Worm (Caenorhabditis elegans) whole organism, young adult: ENCODE data around the gene tag-297.

Experiments used
- B0035.1 ChIP-seq: sonication (generic microtip); optimal IDR thresholded peaks from 2 replicates; lab custom pipeline; 2016; ENCODE audit warnings: missing genetic modification characterization, mild to moderate bottlenecking, missing compliant biosample characterization, missing genotype, missing genetic modification reagents
- C06A6.2 ChIP-seq: fragments of 200-800 bp; sonication (Bioruptor generic); conservative IDR thresholded peaks from 2 replicates; pipeline ENCODE4 v1.3.6; 2022; ENCODE audit warnings: missing genetic modification characterization, missing compliant biosample characterization
- D2030.7 ChIP-seq: fragments of 200-800 bp; sonication (Bioruptor generic); IDR thresholded peaks from 2 replicates; pipeline ENCODE4 v1.3.6; 2022; ENCODE audit warnings: missing genetic modification reagents, missing genetic modification characterization, missing compliant biosample characterization
- F10E7.11 ChIP-seq: sonication (generic microtip); optimal IDR thresholded peaks from 2 replicates; lab custom pipeline; 2017; ENCODE audit warnings: mild to moderate bottlenecking, missing genetic modification characterization, moderate library complexity, missing compliant biosample characterization
- F55B11.4 ChIP-seq: sonication (generic microtip); optimal IDR thresholded peaks from 2 replicates; lab custom pipeline; 2016; ENCODE audit warnings: missing compliant biosample characterization, missing genetic modification characterization, borderline replicate concordance; ENCODE audit not compliant: insufficient read depth
- K11D2.4 ChIP-seq: fragments of 200-800 bp; sonication (Bioruptor generic); IDR thresholded peaks from 2 replicates; pipeline ENCODE4 v1.3.6; 2022; ENCODE audit warnings: missing genetic modification reagents, missing genetic modification characterization, missing compliant biosample characterization
- K12H6.12 ChIP-seq: fragments of 200-800 bp; sonication (Bioruptor generic); optimal IDR thresholded peaks from 2 replicates; lab custom pipeline; 2018; ENCODE audit warnings: mild to moderate bottlenecking, missing genetic modification characterization, missing compliant biosample characterization
- T26A5.8 ChIP-seq: sonication (generic microtip); optimal IDR thresholded peaks from 2 replicates; lab custom pipeline; 2016; ENCODE audit warnings: missing genetic modification characterization, missing compliant biosample characterization
- akir-1 ChIP-seq: fragments of 200-800 bp; sonication (Bioruptor generic); optimal IDR thresholded peaks from 2 replicates; lab custom pipeline; 2018; ENCODE audit warnings: mild to moderate bottlenecking, missing genetic modification characterization, moderate library complexity, missing compliant biosample characterization
- atf-7 ChIP-seq: sonication (generic microtip); optimal IDR thresholded peaks from 2 replicates; lab custom pipeline; 2017; ENCODE audit warnings: mild to moderate bottlenecking, missing genetic modification characterization, missing compliant biosample characterization
- attf-6 ChIP-seq: fragments of 200-800 bp; sonication (Bioruptor generic); IDR thresholded peaks from 2 replicates; pipeline ENCODE4 v1.3.6; 2022; ENCODE audit warnings: missing genetic modification reagents, missing genetic modification characterization, missing compliant biosample characterization
- bed-1 ChIP-seq: fragments of 200-800 bp; sonication (Bioruptor generic); IDR thresholded peaks from 2 replicates; pipeline ENCODE4 v1.3.6; 2022; ENCODE audit warnings: missing genetic modification reagents, missing genetic modification characterization, missing compliant biosample characterization
- ccch-3 ChIP-seq: fragments of 200-800 bp; sonication (Bioruptor generic); optimal IDR thresholded peaks from 2 replicates; lab custom pipeline; 2018; ENCODE audit warnings: mild to moderate bottlenecking, missing genetic modification characterization, missing compliant biosample characterization
- cebp-1 ChIP-seq, 2 experiments: fragments of 200-800 bp in 1 of 2; sonication (Bioruptor generic) in 1 of 2; sonication (generic microtip) in 1 of 2; IDR thresholded peaks in 1 of 2; optimal IDR thresholded peaks in 1 of 2; 2 replicates each; pipeline versions ENCODE4 v1.3.6 to Lab custom; 2017 to 2022; ENCODE audit warnings: missing compliant biosample characterization in 2 of 2, missing genetic modification characterization in 2 of 2, mild to moderate bottlenecking in 1 of 2, missing genetic modification reagents in 1 of 2, moderate library complexity in 1 of 2
- ceh-100 ChIP-seq: fragments of 200-800 bp; sonication (Bioruptor generic); IDR thresholded peaks from 2 replicates; pipeline ENCODE4 v1.3.6; 2022; ENCODE audit warnings: missing genetic modification reagents, missing genetic modification characterization, missing compliant biosample characterization
- ceh-27 ChIP-seq: fragments of 200-800 bp; sonication (Bioruptor generic); optimal IDR thresholded peaks from 2 replicates; lab custom pipeline; 2018; ENCODE audit warnings: mild to moderate bottlenecking, missing genetic modification characterization, moderate library complexity, missing compliant biosample characterization
- ceh-40 ChIP-seq: fragments of 200-800 bp; sonication (Bioruptor generic); IDR thresholded peaks from 2 replicates; pipeline ENCODE4 v1.3.6; 2022; ENCODE audit warnings: missing genetic modification characterization, missing compliant biosample characterization
- ceh-79 ChIP-seq: sonication (generic microtip); optimal IDR thresholded peaks from 2 replicates; lab custom pipeline; 2017; ENCODE audit warnings: mild to moderate bottlenecking, missing genetic modification characterization, missing compliant biosample characterization
- chd-7 ChIP-seq: sonication (generic microtip); optimal IDR thresholded peaks from 2 replicates; lab custom pipeline; 2016; ENCODE audit warnings: mild to moderate bottlenecking, missing genetic modification characterization, moderate library complexity, missing compliant biosample characterization
- dox-1 ChIP-seq: fragments of 200-800 bp; sonication (Bioruptor generic); IDR thresholded peaks from 2 replicates; pipeline ENCODE4 v1.3.6; 2022; ENCODE audit warnings: missing genetic modification reagents, missing genetic modification characterization, missing compliant biosample characterization
- hlh-12 ChIP-seq: sonication (generic microtip); optimal IDR thresholded peaks from 2 replicates; lab custom pipeline; 2016; ENCODE audit warnings: missing genetic modification characterization, missing compliant biosample characterization
- hmg-20 ChIP-seq: fragments of 200-800 bp; sonication (Bioruptor generic); IDR thresholded peaks from 2 replicates; pipeline ENCODE4 v1.3.6; 2022; ENCODE audit warnings: missing genetic modification reagents, missing genetic modification characterization, missing compliant biosample characterization
- lag-1 ChIP-seq: fragments of 200-800 bp; sonication (Bioruptor generic); IDR thresholded peaks from 2 replicates; pipeline ENCODE4 v1.3.6; 2022; ENCODE audit warnings: missing genetic modification reagents, missing genetic modification characterization, missing compliant biosample characterization
- let-526 ChIP-seq: fragments of 200-800 bp; sonication (Bioruptor generic); IDR thresholded peaks from 2 replicates; pipeline ENCODE4 v1.3.6; 2022; ENCODE audit warnings: missing genetic modification reagents, missing genetic modification characterization, missing compliant biosample characterization
- let-607 ChIP-seq, 2 experiments: fragments of 200-800 bp in 1 of 2; sonication (Bioruptor generic) in 1 of 2; sonication (generic microtip) in 1 of 2; optimal IDR thresholded peaks; 2 replicates each; lab custom pipeline; 2016 to 2018; ENCODE audit warnings: mild to moderate bottlenecking in 2 of 2, missing compliant biosample characterization in 2 of 2, missing genetic modification characterization in 2 of 2, moderate library complexity in 2 of 2, missing genotype in 1 of 2
- lin-26 ChIP-seq: fragments of 200-800 bp; sonication (Bioruptor generic); IDR thresholded peaks from 2 replicates; pipeline ENCODE4 v1.3.6; 2022; ENCODE audit warnings: missing genetic modification reagents, missing genetic modification characterization, missing compliant biosample characterization
- lin-54 ChIP-seq: fragments of 200-800 bp; sonication (Bioruptor generic); optimal IDR thresholded peaks from 2 replicates; lab custom pipeline; 2018; ENCODE audit warnings: mild to moderate bottlenecking, missing genetic modification characterization, missing compliant biosample characterization
- lir-1 ChIP-seq: fragments of 200-800 bp; sonication (Bioruptor generic); conservative IDR thresholded peaks from 2 replicates; pipeline ENCODE4 v1.3.6; 2022; ENCODE audit warnings: missing genetic modification reagents, missing genetic modification characterization, missing compliant biosample characterization
- lsl-1 ChIP-seq: fragments of 200-800 bp; sonication (Bioruptor generic); optimal IDR thresholded peaks from 2 replicates; lab custom pipeline; 2018; ENCODE audit warnings: mild to moderate bottlenecking, missing genetic modification characterization, moderate library complexity, missing compliant biosample characterization
- lsy-27 ChIP-seq: sonication (generic microtip); optimal IDR thresholded peaks from 2 replicates; lab custom pipeline; 2017; ENCODE audit warnings: missing genetic modification characterization, mild to moderate bottlenecking, missing compliant biosample characterization, antibody characterized with exemption, missing genotype, borderline replicate concordance; ENCODE audit not compliant: insufficient read depth
- madf-10 ChIP-seq: sonication (generic microtip); optimal IDR thresholded peaks from 2 replicates; lab custom pipeline; 2016; ENCODE audit warnings: mild to moderate bottlenecking, missing genetic modification characterization, missing compliant biosample characterization
- madf-3 ChIP-seq: fragments of 200-800 bp; sonication (Bioruptor generic); IDR thresholded peaks from 2 replicates; pipeline ENCODE4 v1.3.6; 2022; ENCODE audit warnings: missing genetic modification reagents, missing genetic modification characterization, missing compliant biosample characterization
- madf-8 ChIP-seq: fragments of 200-800 bp; sonication (Bioruptor generic); conservative IDR thresholded peaks from 2 replicates; pipeline ENCODE4 v1.3.6; 2022; ENCODE audit warnings: missing genetic modification reagents, missing genetic modification characterization, missing compliant biosample characterization
- nfya-1 ChIP-seq: sonication (generic microtip); optimal IDR thresholded peaks from 2 replicates; lab custom pipeline; 2017; ENCODE audit warnings: antibody characterized with exemption, missing compliant biosample characterization, missing genetic modification characterization, borderline replicate concordance; ENCODE audit not compliant: insufficient read depth
- nfyb-1 ChIP-seq: fragments of 200-800 bp; sonication (Bioruptor generic); IDR thresholded peaks from 2 replicates; pipeline ENCODE4 v1.3.6; 2022; ENCODE audit warnings: missing genetic modification reagents, missing genetic modification characterization, missing compliant biosample characterization
- nhr-179 ChIP-seq: sonication (generic microtip); optimal IDR thresholded peaks from 2 replicates; lab custom pipeline; 2016; ENCODE audit warnings: mild to moderate bottlenecking, missing genetic modification characterization, missing compliant biosample characterization
- nhr-27 ChIP-seq: fragments of 200-800 bp; sonication (Bioruptor generic); optimal IDR thresholded peaks from 2 replicates; lab custom pipeline; 2018; ENCODE audit warnings: mild to moderate bottlenecking, missing genetic modification characterization, moderate library complexity, missing compliant biosample characterization
- nhr-90 ChIP-seq: sonication (generic microtip); optimal IDR thresholded peaks from 2 replicates; lab custom pipeline; 2016; ENCODE audit warnings: missing genotype, mild to moderate bottlenecking, missing genetic modification characterization, missing compliant biosample characterization
- rpc-1 ChIP-seq, 2 experiments: fragments of 150-350 bp in 1 of 2; sonication (generic microtip) in 1 of 2; optimal IDR thresholded peaks; 2 replicates each; lab custom pipeline; 2014 to 2018; ENCODE audit warnings: missing biosample characterization in 1 of 2, missing genetic modification characterization in 1 of 2, missing genetic modification reagents in 1 of 2, missing genotype in 1 of 2
- sea-2 ChIP-seq: fragments of 200-800 bp; sonication (Bioruptor generic); IDR thresholded peaks from 2 replicates; pipeline ENCODE4 v1.3.6; 2022; ENCODE audit warnings: missing genetic modification characterization, missing compliant biosample characterization
- snpc-1.1 ChIP-seq: sonication (generic microtip); optimal IDR thresholded peaks from 2 replicates; lab custom pipeline; 2017; ENCODE audit warnings: missing genetic modification characterization, mild to moderate bottlenecking, missing compliant biosample characterization, antibody characterized with exemption, moderate library complexity, missing genotype, missing genetic modification reagents; ENCODE audit not compliant: insufficient read depth
- snpc-1.3 ChIP-seq: sonication (generic microtip); optimal IDR thresholded peaks from 2 replicates; lab custom pipeline; 2017; ENCODE audit warnings: missing genetic modification characterization, mild to moderate bottlenecking, missing compliant biosample characterization, antibody characterized with exemption, moderate library complexity, missing genotype, missing genetic modification reagents; ENCODE audit not compliant: insufficient read depth
- snpc-4 ChIP-seq, 5 experiments: fragments of 150-350 bp in 1 of 5; sonication (generic microtip) in 4 of 5; optimal IDR thresholded peaks; 2 replicates each; lab custom pipeline; 2014 to 2018; ENCODE audit warnings: missing genetic modification characterization in 5 of 5, missing biosample characterization in 3 of 5, antibody characterized with exemption in 2 of 5, mild to moderate bottlenecking in 2 of 5, missing compliant biosample characterization in 2 of 5, missing genotype in 2 of 5, moderate library complexity in 2 of 5, missing genetic modification reagents in 1 of 5
- sptf-2 ChIP-seq: fragments of 200-800 bp; sonication (Bioruptor generic); optimal IDR thresholded peaks from 2 replicates; lab custom pipeline; 2018; ENCODE audit warnings: mild to moderate bottlenecking, missing genetic modification characterization, missing compliant biosample characterization
- ztf-25 ChIP-seq: fragments of 200-800 bp; sonication (Bioruptor generic); IDR thresholded peaks from 2 replicates; pipeline ENCODE4 v1.3.6; 2022; ENCODE audit warnings: missing genetic modification reagents, missing genetic modification characterization, missing compliant biosample characterization
- ztf-3 ChIP-seq: fragments of 200-800 bp; sonication (Bioruptor generic); optimal IDR thresholded peaks from 2 replicates; lab custom pipeline; 2018; ENCODE audit warnings: mild to moderate bottlenecking, missing genetic modification characterization, missing compliant biosample characterization

The tag-297 gene

DNA sequence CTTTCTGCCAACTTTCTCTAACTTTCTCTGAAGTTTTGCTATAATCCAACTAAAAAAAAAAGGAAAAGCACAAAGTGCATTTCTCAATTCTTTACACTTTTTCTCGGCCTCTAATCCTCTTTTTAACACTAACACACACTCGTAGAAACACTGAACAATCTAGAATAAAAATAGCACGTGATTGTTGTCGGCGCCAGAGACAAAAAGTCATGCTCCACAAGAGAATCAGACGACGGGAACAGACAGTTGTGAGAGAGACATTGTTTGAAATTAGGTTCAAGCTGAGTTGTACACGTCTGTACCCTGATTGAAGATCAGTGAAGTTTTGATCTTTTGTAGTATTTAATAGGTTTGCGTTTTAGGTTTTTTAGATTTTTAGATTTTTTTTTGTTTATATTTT is 29.1 kb upstream of the tag-297 start (continued):
- no peak for TF ChIP-seq C06A6.2
- no peak for TF ChIP-seq lag-1 (GFP tag; lab: Robert Waterston, UW)
- TF ChIP-seq ceh-40 (GFP tag; lab: Robert Waterston, UW) = no peak
- no peak for TF ChIP-seq sptf-2 (GFP tag; lab: Kevin White, UChicago)
- no peak for TF ChIP-seq bed-1 (GFP tag; lab: Robert Waterston, UW)
- no peak for TF ChIP-seq snpc-4 (GFP tag; optimal IDR thresholded peaks at IDR 0.05; lab: Kevin White, UChicago)
- TF ChIP-seq snpc-4 (tag; optimal IDR thresholded peaks at IDR 0.05; lab: Kevin White, UChicago) = peak in 1 of 4 experiments; percentile 17
- TF ChIP-seq let-526 = peak; percentile 31; the same call in 1 of the 2 replicates
- no peak for TF ChIP-seq ztf-25 (GFP tag; lab: Robert Waterston, UW)
- no peak for TF ChIP-seq rpc-1 (optimal IDR thresholded peaks at IDR 0.05; lab: Kevin White, UChicago)
- no peak for TF ChIP-seq rpc-1 (tag; optimal IDR thresholded peaks at IDR 0.05; lab: Kevin White, UChicago)
- TF ChIP-seq chd-7 (tag; lab: Kevin White, UChicago) = peak; percentile 46
- no peak for TF ChIP-seq ccch-3 (GFP tag; lab: Kevin White, UChicago)
- TF ChIP-seq B0035.1 (tag; lab: Kevin White, UChicago) = no peak
- no peak for TF ChIP-seq nhr-179 (tag; lab: Kevin White, UChicago)
- TF ChIP-seq atf-7 = peak; percentile 66
- TF ChIP-seq attf-6 (GFP tag; lab: Robert Waterston, UW) = no peak
- no peak for TF ChIP-seq snpc-1.3 (tag; lab: Kevin White, UChicago)
- TF ChIP-seq nfyb-1 (GFP tag; lab: Robert Waterston, UW) = peak; percentile 54; the same call in 1 of the 2 replicates
- no peak for TF ChIP-seq cebp-1 (GFP tag; IDR thresholded peaks at IDR 0.05; lab: Robert Waterston, UW)
- TF ChIP-seq cebp-1 (tag; optimal IDR thresholded peaks at IDR 0.05; lab: Kevin White, UChicago) = peak; percentile 63
- no peak for TF ChIP-seq sea-2 (GFP tag; lab: Robert Waterston, UW)
- no peak for TF ChIP-seq lin-26 (GFP tag; lab: Robert Waterston, UW)
- no peak for TF ChIP-seq D2030.7 (GFP tag; lab: Robert Waterston, UW)
- TF ChIP-seq madf-3 (GFP tag; lab: Robert Waterston, UW) = no peak
- no peak for TF ChIP-seq madf-8 (GFP tag; lab: Robert Waterston, UW)
- TF ChIP-seq nfya-1 = no peak
- peak in 1 of 2 experiments; percentile 36 for TF ChIP-seq let-607 (tag; optimal IDR thresholded peaks at IDR 0.05; lab: Kevin White, UChicago)
- TF ChIP-seq K12H6.12 (tag; lab: Kevin White, UChicago) = peak; percentile 30
- no peak for TF ChIP-seq madf-10 (tag; lab: Kevin White, UChicago)
- TF ChIP-seq lsl-1 (GFP tag; lab: Kevin White, UChicago) = no peak
- no peak for TF ChIP-seq lir-1 (GFP tag; lab: Robert Waterston, UW)
- no peak for TF ChIP-seq ceh-27 (GFP tag; lab: Kevin White, UChicago)
- no peak for TF ChIP-seq nhr-90 (tag; lab: Kevin White, UChicago)
- peak; percentile 54; the same call in 1 of the 2 replicates for TF ChIP-seq K11D2.4 (GFP tag; lab: Robert Waterston, UW)
- no peak for TF ChIP-seq T26A5.8
- TF ChIP-seq lsy-27 (tag; lab: Kevin White, UChicago) = no peak
- TF ChIP-seq ceh-100 (GFP tag; lab: Robert Waterston, UW) = no peak
- no peak for TF ChIP-seq akir-1
- TF ChIP-seq F10E7.11 = no peak
- TF ChIP-seq F55B11.4 (tag; lab: Kevin White, UChicago) = no peak
- TF ChIP-seq hlh-12 (tag; lab: Kevin White, UChicago) = no peak
- peak; percentile 40 for TF ChIP-seq lin-54
- no peak for TF ChIP-seq hmg-20 (GFP tag; lab: Robert Waterston, UW)
- TF ChIP-seq ceh-79 = no peak
- no peak for TF ChIP-seq snpc-1.1
- no peak for TF ChIP-seq dox-1 (GFP tag; lab: Robert Waterston, UW)
- TF ChIP-seq nhr-27 (tag; lab: Kevin White, UChicago) = no peak
- TF ChIP-seq ztf-3 = no peak
